Worm (Caenorhabditis elegans) whole organism, early embryonic: ENCODE measurements around the gene T10D4.7.

Experiments used
- B0310.2 ChIP-seq: sonication (generic microtip); optimal IDR thresholded peaks from 2 replicates; lab custom pipeline; 2016; ENCODE audit warnings: mild to moderate bottlenecking, missing genetic modification characterization, missing compliant biosample characterization
- aly-1 ChIP-seq: sonication (generic microtip); optimal IDR thresholded peaks from 2 replicates; lab custom pipeline; 2016; ENCODE audit warnings: missing genetic modification characterization, missing compliant biosample characterization
- ama-1 ChIP-seq: fragments of 150-350 bp; optimal IDR thresholded peaks from 2 replicates; lab custom pipeline; 2014
- ceh-13 ChIP-seq: fragments of 200-800 bp; sonication (Bioruptor generic); optimal IDR thresholded peaks from 2 replicates; lab custom pipeline; 2018; ENCODE audit warnings: mild to moderate bottlenecking, missing genetic modification characterization, missing compliant biosample characterization
- ets-7 ChIP-seq: sonication (generic microtip); optimal IDR thresholded peaks from 2 replicates; lab custom pipeline; 2016; ENCODE audit warnings: missing genotype, missing genetic modification characterization, missing compliant biosample characterization
- flt-1 ChIP-seq: fragments of 200-800 bp; sonication (Bioruptor generic); IDR thresholded peaks from 2 replicates; pipeline ENCODE4 v1.3.6; 2022; ENCODE audit warnings: missing genetic modification characterization, missing compliant biosample characterization
- hmbx-1 ChIP-seq: sonication (generic microtip); optimal IDR thresholded peaks from 2 replicates; lab custom pipeline; 2016; ENCODE audit warnings: mild to moderate bottlenecking, missing genetic modification characterization, missing compliant biosample characterization
- hmg-4 ChIP-seq: fragments of 200-800 bp; sonication (Bioruptor generic); optimal IDR thresholded peaks from 2 replicates; lab custom pipeline; 2018; ENCODE audit warnings: mild to moderate bottlenecking, missing genetic modification characterization, missing compliant biosample characterization
- hnd-1 ChIP-seq: sonication (generic microtip); optimal IDR thresholded peaks from 2 replicates; lab custom pipeline; 2016; ENCODE audit warnings: missing genetic modification characterization, missing compliant biosample characterization
- pes-1 ChIP-seq: fragments of 200-800 bp; sonication (Bioruptor generic); IDR thresholded peaks from 2 replicates; pipeline ENCODE4 v1.3.6; 2022; ENCODE audit warnings: missing genetic modification reagents, missing genetic modification characterization, missing compliant biosample characterization
- scrt-1 ChIP-seq: fragments of 200-800 bp; sonication (Bioruptor generic); IDR thresholded peaks from 2 replicates; pipeline ENCODE4 v1.3.6; 2022; ENCODE audit warnings: missing genetic modification characterization, missing compliant biosample characterization
- sea-1 ChIP-seq: fragments of 200-800 bp; sonication (Bioruptor generic); conservative IDR thresholded peaks from 2 replicates; pipeline ENCODE4 v1.3.6; 2022; ENCODE audit warnings: missing genetic modification characterization, missing compliant biosample characterization
- tbx-37 ChIP-seq: fragments of 200-800 bp; sonication (Bioruptor generic); conservative IDR thresholded peaks from 2 replicates; pipeline ENCODE4 v1.3.6; 2022; ENCODE audit warnings: missing genetic modification reagents, missing genetic modification characterization, missing compliant biosample characterization
- tra-4 ChIP-seq: sonication (generic microtip); optimal IDR thresholded peaks from 2 replicates; lab custom pipeline; 2017; ENCODE audit warnings: missing genetic modification characterization, missing compliant biosample characterization

DNA sequence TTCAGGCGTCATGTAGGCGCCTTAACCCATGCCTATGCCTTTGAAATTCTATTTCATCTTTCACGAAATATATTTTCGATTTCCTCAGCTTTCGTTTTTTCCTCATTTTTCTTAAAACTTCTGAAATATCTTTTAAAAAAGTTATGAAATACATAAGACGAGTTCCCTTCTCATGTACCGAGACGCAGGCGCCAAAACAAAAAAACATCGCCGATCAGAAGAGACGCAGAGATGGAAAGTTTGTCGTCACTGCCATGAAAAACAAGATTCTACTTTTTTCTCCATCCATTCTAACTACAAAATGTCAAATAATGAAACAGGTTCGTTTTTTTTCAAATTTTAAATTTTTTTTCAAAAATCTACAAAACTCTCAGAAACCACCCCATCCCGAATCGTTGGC, 11.4 kb downstream of the T10D4.7 start, which contains the start of gene chil-24:
- TF ChIP-seq ama-1 (lab: Kevin White, UChicago): no peak
- no peak for TF ChIP-seq tbx-37 (GFP tag; lab: Robert Waterston, UW)
- TF ChIP-seq aly-1 (tag; lab: Kevin White, UChicago): no peak
- no peak for TF ChIP-seq pes-1 (GFP tag; lab: Robert Waterston, UW)
- TF ChIP-seq flt-1 (GFP tag; lab: Robert Waterston, UW): no peak
- TF ChIP-seq tra-4 (tag; lab: Kevin White, UChicago): no peak
- TF ChIP-seq scrt-1: no peak
- no peak for TF ChIP-seq hmbx-1 (tag; lab: Kevin White, UChicago)
- no peak for TF ChIP-seq hnd-1 (tag; lab: Kevin White, UChicago)
- no peak for TF ChIP-seq hmg-4
- no peak for TF ChIP-seq B0310.2 (tag; lab: Kevin White, UChicago)
- no peak for TF ChIP-seq ceh-13 (GFP tag; lab: Kevin White, UChicago)
- no peak for TF ChIP-seq sea-1 (GFP tag; lab: Robert Waterston, UW)
- TF ChIP-seq ets-7: no peak
